Fruit fly (Drosophila melanogaster): ENCODE measurements around the gene CG13362.

CG13362 gene

DNA sequence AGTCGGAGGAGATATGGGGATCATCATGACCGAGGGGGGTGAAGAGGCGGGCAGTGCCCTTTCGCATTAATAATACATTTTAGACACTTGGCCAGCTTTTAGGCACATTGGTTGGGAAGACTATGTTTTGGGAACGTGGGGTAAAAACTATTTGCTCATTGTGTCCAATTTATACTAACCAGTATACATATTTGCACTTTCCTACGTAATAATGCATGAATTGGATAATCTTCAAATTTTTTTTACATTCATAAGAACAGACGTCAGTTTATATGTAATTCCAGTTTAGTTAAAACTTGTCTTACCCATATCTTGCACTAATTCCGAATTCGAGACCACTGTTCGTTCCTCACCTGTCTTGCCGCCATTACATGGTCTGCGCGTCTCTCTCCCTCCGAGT, 28.2 kb upstream of the CG13362 start (continued):
- no peak for TF ChIP-seq Nf-YA (GFP tag; IDR thresholded peaks at IDR 0.05)
- TF ChIP-seq Sin3A (optimal IDR thresholded peaks at IDR 0.05), result no peak
- no peak for TF ChIP-seq CG15073 (GFP tag; optimal IDR thresholded peaks at IDR 0.05)
- no peak for TF ChIP-seq CG11085 (GFP tag; IDR thresholded peaks at IDR 0.05)
- no peak for TF ChIP-seq dmrt99B (tag; optimal IDR thresholded peaks at IDR 0.05)
- TF ChIP-seq ash1 (GFP tag; optimal IDR thresholded peaks at IDR 0.05), result no peak
- no peak for TF ChIP-seq Dip2 (GFP tag; IDR thresholded peaks at IDR 0.05)
- no peak for TF ChIP-seq Dll (GFP tag; IDR thresholded peaks at IDR 0.05; ENCODE audit: partially characterized antibody)
- peak; percentile 53 for TF ChIP-seq CG2678 (tag; optimal IDR thresholded peaks at IDR 0.05)
- no peak for TF ChIP-seq CG7987 (GFP tag; optimal IDR thresholded peaks at IDR 0.05)
- TF ChIP-seq Optix (GFP tag; IDR thresholded peaks at IDR 0.05), result no peak
- TF ChIP-seq CG17612 (GFP tag; IDR thresholded peaks at IDR 0.05), result no peak
- TF ChIP-seq twi (tag; optimal IDR thresholded peaks at IDR 0.05), result no peak
- no peak for TF ChIP-seq mld (GFP tag; IDR thresholded peaks at IDR 0.05; ENCODE audit: partially characterized antibody)
- TF ChIP-seq CG17568 (GFP tag; optimal IDR thresholded peaks at IDR 0.05), result no peak
- no peak for TF ChIP-seq CG12071 (GFP tag; optimal IDR thresholded peaks at IDR 0.05)
- no peak for TF ChIP-seq CG11093 (GFP tag; IDR thresholded peaks at IDR 0.05)
- TF ChIP-seq org-1 (GFP tag; optimal IDR thresholded peaks at IDR 0.05), result peak; percentile 41
- TF ChIP-seq rib (GFP tag; IDR thresholded peaks at IDR 0.05), result no peak
- TF ChIP-seq Ets65A (GFP tag), result no peak
- TF ChIP-seq CG3995 (GFP tag; optimal IDR thresholded peaks at IDR 0.05), result no peak
- TF ChIP-seq BEAF-32 (GFP tag; optimal IDR thresholded peaks at IDR 0.05), result no peak
- TF ChIP-seq CG15601 (tag; optimal IDR thresholded peaks at IDR 0.05), result no peak
- TF ChIP-seq CG16813 (GFP tag; IDR thresholded peaks at IDR 0.05; ENCODE audit: partially characterized antibody), result no peak
- no peak for TF ChIP-seq eyg (GFP tag; optimal IDR thresholded peaks at IDR 0.05)
- TF ChIP-seq zen (tag; optimal IDR thresholded peaks at IDR 0.05), result no peak
- no peak for TF ChIP-seq sug (tag; optimal IDR thresholded peaks at IDR 0.05)
- TF ChIP-seq knrl (GFP tag; IDR thresholded peaks at IDR 0.05; ENCODE audit: partially characterized antibody), result no peak
- TF ChIP-seq B-H2 (GFP tag; optimal IDR thresholded peaks at IDR 0.05), result no peak
- no peak for TF ChIP-seq Doc2 (GFP tag; IDR thresholded peaks at IDR 0.05)
- no peak for TF ChIP-seq CG7963 (GFP tag; IDR thresholded peaks at IDR 0.05; ENCODE audit: partially characterized antibody)
- no peak for TF ChIP-seq ac (GFP tag; optimal IDR thresholded peaks at IDR 0.05)
- TF ChIP-seq vnd (GFP tag; IDR thresholded peaks at IDR 0.05; ENCODE audit: partially characterized antibody), result no peak
- peak; percentile 6 for TF ChIP-seq Hr3 (GFP tag; optimal IDR thresholded peaks at IDR 0.05)
- no peak for TF ChIP-seq CG3726 (GFP tag; IDR thresholded peaks at IDR 0.05)
- TF ChIP-seq exex (tag; optimal IDR thresholded peaks at IDR 0.05), result no peak
- TF ChIP-seq hb (GFP tag; IDR thresholded peaks at IDR 0.05; ENCODE audit: partially characterized antibody), result no peak
- TF ChIP-seq br (optimal IDR thresholded peaks at IDR 0.05), result no peak
- TF ChIP-seq D19B (GFP tag; optimal IDR thresholded peaks at IDR 0.05), result no peak
- peak; percentile 39 for TF ChIP-seq sens (GFP tag)
- TF ChIP-seq dan (GFP tag; IDR thresholded peaks at IDR 0.05), result no peak
- TF ChIP-seq Dref (GFP tag; IDR thresholded peaks at IDR 0.05), result no peak
- no peak for TF ChIP-seq Bgb (GFP tag; IDR thresholded peaks at IDR 0.05; ENCODE audit: partially characterized antibody)
- TF ChIP-seq zf30C (GFP tag; optimal IDR thresholded peaks at IDR 0.05), result no peak
- TF ChIP-seq CG11695 (GFP tag; IDR thresholded peaks at IDR 0.05), result no peak; the same call in 2 of the 3 replicates
- TF ChIP-seq CG16815 (GFP tag; optimal IDR thresholded peaks at IDR 0.05), result no peak
- TF ChIP-seq CG4360 (GFP tag; IDR thresholded peaks at IDR 0.05), result no peak
- no peak for TF ChIP-seq crc (GFP tag; optimal IDR thresholded peaks at IDR 0.05)
- no peak for TF ChIP-seq MTF-1 (GFP tag; optimal IDR thresholded peaks at IDR 0.05; ENCODE audit: borderline replicate concordance)
- no peak for TF ChIP-seq inv (GFP tag; IDR thresholded peaks at IDR 0.05; ENCODE audit: partially characterized antibody)
- no peak for TF ChIP-seq CG4820 (GFP tag; optimal IDR thresholded peaks at IDR 0.05)
- TF ChIP-seq pum (GFP tag; optimal IDR thresholded peaks at IDR 0.05), result no peak
